Worm (Caenorhabditis elegans): ENCODE results near the gene C08E3.13.

DNA sequence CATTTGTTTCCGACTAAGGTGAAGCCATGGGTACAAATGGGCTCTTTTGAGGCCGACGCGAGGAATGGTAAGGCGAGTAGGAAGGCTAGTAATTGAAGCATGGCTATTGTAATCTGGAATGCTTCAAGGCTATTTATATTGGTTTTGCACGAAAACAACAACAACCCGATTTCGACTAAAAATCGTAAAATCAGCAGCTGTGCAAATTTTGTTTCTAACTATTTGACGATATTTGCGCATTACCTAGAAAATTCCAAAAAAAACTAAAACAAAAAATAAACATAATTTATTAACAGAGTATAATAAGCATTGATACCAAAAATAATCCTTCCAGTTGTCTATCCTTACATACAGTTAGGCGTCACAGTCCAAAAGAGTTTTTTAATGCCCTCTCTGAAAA lies 37.0 kb downstream of the C08E3.13 start, which contains the start of gene clec-20:
- TF ChIP-seq hlh-1 (tag; optimal IDR thresholded peaks at IDR 0.05) (no peak), lsy-2 (tag; optimal IDR thresholded peaks at IDR 0.05) (no peak), nhr-76 (tag; optimal IDR thresholded peaks at IDR 0.05) (no peak), mls-2 (tag; optimal IDR thresholded peaks at IDR 0.05) (no peak), lin-13 (tag; optimal IDR thresholded peaks at IDR 0.05) (no peak), nhr-12 (tag; optimal IDR thresholded peaks at IDR 0.05) (no peak), blmp-1 (tag; optimal IDR thresholded peaks at IDR 0.05) (no peak), unc-62 (GFP tag; optimal IDR thresholded peaks at IDR 0.05) (no peak), pha-4 (tag; optimal IDR thresholded peaks at IDR 0.05) (no peak), unc-39 (tag; optimal IDR thresholded peaks at IDR 0.05) (no peak)

Measured in whole organism, mixed stage, embryonic.